Worm (Caenorhabditis elegans) whole organism, early embryonic: ENCODE measurements around the gene mboa-6.

Source experiments
- B0310.2 ChIP-seq: sonication (generic microtip); optimal IDR thresholded peaks from 2 replicates; lab custom pipeline; 2016; ENCODE audit warnings: mild to moderate bottlenecking, missing genetic modification characterization, missing compliant biosample characterization
- F13C5.2 ChIP-seq: sonication (generic microtip); optimal IDR thresholded peaks from 2 replicates; lab custom pipeline; 2017; ENCODE audit warnings: mild to moderate bottlenecking, missing genetic modification characterization, inconsistent platforms, missing compliant biosample characterization
- aly-1 ChIP-seq: sonication (generic microtip); optimal IDR thresholded peaks from 2 replicates; lab custom pipeline; 2016; ENCODE audit warnings: missing genetic modification characterization, missing compliant biosample characterization
- ama-1 ChIP-seq: fragments of 150-350 bp; optimal IDR thresholded peaks from 2 replicates; lab custom pipeline; 2014
- ceh-13 ChIP-seq: fragments of 200-800 bp; sonication (Bioruptor generic); optimal IDR thresholded peaks from 2 replicates; lab custom pipeline; 2018; ENCODE audit warnings: mild to moderate bottlenecking, missing genetic modification characterization, missing compliant biosample characterization
- ceh-36 ChIP-seq: sonication (generic microtip); optimal IDR thresholded peaks from 2 replicates; lab custom pipeline; 2016; ENCODE audit warnings: missing genetic modification characterization, inconsistent platforms, missing compliant biosample characterization
- ets-7 ChIP-seq: sonication (generic microtip); optimal IDR thresholded peaks from 2 replicates; lab custom pipeline; 2016; ENCODE audit warnings: missing genotype, missing genetic modification characterization, missing compliant biosample characterization
- flt-1 ChIP-seq: fragments of 200-800 bp; sonication (Bioruptor generic); IDR thresholded peaks from 2 replicates; pipeline ENCODE4 v1.3.6; 2022; ENCODE audit warnings: missing genetic modification characterization, missing compliant biosample characterization
- hmbx-1 ChIP-seq: sonication (generic microtip); optimal IDR thresholded peaks from 2 replicates; lab custom pipeline; 2016; ENCODE audit warnings: mild to moderate bottlenecking, missing genetic modification characterization, missing compliant biosample characterization
- hmg-4 ChIP-seq: fragments of 200-800 bp; sonication (Bioruptor generic); optimal IDR thresholded peaks from 2 replicates; lab custom pipeline; 2018; ENCODE audit warnings: mild to moderate bottlenecking, missing genetic modification characterization, missing compliant biosample characterization
- hnd-1 ChIP-seq: sonication (generic microtip); optimal IDR thresholded peaks from 2 replicates; lab custom pipeline; 2016; ENCODE audit warnings: missing genetic modification characterization, missing compliant biosample characterization
- pes-1 ChIP-seq: fragments of 200-800 bp; sonication (Bioruptor generic); IDR thresholded peaks from 2 replicates; pipeline ENCODE4 v1.3.6; 2022; ENCODE audit warnings: missing genetic modification reagents, missing genetic modification characterization, missing compliant biosample characterization
- scrt-1 ChIP-seq: fragments of 200-800 bp; sonication (Bioruptor generic); IDR thresholded peaks from 2 replicates; pipeline ENCODE4 v1.3.6; 2022; ENCODE audit warnings: missing genetic modification characterization, missing compliant biosample characterization
- sea-1 ChIP-seq: fragments of 200-800 bp; sonication (Bioruptor generic); conservative IDR thresholded peaks from 2 replicates; pipeline ENCODE4 v1.3.6; 2022; ENCODE audit warnings: missing genetic modification characterization, missing compliant biosample characterization
- tbx-11 ChIP-seq: fragments of 200-800 bp; sonication (Bioruptor generic); IDR thresholded peaks from 2 replicates; pipeline ENCODE4 v1.3.6; 2022; ENCODE audit warnings: missing genetic modification characterization, missing compliant biosample characterization
- tbx-37 ChIP-seq: fragments of 200-800 bp; sonication (Bioruptor generic); conservative IDR thresholded peaks from 2 replicates; pipeline ENCODE4 v1.3.6; 2022; ENCODE audit warnings: missing genetic modification reagents, missing genetic modification characterization, missing compliant biosample characterization
- tra-4 ChIP-seq: sonication (generic microtip); optimal IDR thresholded peaks from 2 replicates; lab custom pipeline; 2017; ENCODE audit warnings: missing genetic modification characterization, missing compliant biosample characterization

The mboa-6 gene

DNA sequence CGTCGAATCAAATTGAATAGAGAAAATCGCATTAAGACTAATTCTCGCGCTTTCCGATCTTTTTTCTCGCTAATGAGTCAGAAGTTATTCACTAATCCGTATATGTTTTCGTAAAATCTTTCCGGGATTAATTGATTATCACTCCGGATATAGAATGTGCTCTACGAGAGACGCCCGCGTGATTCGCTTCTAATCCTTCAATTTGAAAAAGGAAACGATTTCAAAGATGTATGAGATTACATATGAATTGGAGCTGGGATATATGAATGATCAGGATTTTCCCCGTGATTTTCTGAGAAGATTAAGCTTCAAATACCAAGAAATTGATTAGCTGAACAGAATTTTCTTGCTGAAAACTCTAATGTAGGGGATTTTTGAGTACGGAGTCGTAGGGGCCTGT is 39.2 kb downstream of the mboa-6 start:
- TF ChIP-seq hmbx-1 (tag; lab: Kevin White, UChicago) (no peak), ceh-36 (tag; lab: Kevin White, UChicago) (peak; percentile 53)

DNA sequence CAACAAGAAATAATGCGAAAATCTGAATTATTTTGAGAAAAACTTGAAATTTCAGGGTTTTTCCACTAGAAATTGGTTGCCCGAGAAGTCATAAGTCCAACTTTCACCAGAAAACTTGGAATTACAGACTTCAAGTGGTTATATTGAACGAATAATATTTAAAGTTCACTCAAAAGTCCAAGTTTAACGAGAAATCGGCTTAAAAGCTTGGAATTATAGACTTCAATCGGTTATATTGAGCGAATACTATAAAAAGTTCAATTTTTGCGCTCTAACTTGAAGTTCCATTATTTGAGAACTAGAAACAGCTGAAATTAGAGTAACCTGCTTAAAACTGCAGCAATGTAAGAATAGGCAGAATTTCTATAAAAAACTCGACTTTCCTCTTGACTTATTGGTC is 39.7 kb downstream of the mboa-6 start:
- TF ChIP-seq flt-1 (GFP tag; lab: Robert Waterston, UW) (no peak), aly-1 (no peak), scrt-1 (GFP tag; lab: Robert Waterston, UW) (no peak), B0310.2 (tag; lab: Kevin White, UChicago) (no peak), hmbx-1 (tag; lab: Kevin White, UChicago) (no peak), hmg-4 (no peak), ceh-36 (tag; lab: Kevin White, UChicago) (no peak), F13C5.2 (tag; lab: Kevin White, UChicago) (no peak), hnd-1 (tag; lab: Kevin White, UChicago) (no peak), ama-1 (no peak), pes-1 (GFP tag; lab: Robert Waterston, UW) (no peak), tbx-37 (GFP tag; lab: Robert Waterston, UW) (no peak), tra-4 (tag; lab: Kevin White, UChicago) (no peak), tbx-11 (no peak), ets-7 (tag; lab: Kevin White, UChicago) (no peak), sea-1 (no peak), ceh-13 (GFP tag; lab: Kevin White, UChicago) (no peak)

DNA sequence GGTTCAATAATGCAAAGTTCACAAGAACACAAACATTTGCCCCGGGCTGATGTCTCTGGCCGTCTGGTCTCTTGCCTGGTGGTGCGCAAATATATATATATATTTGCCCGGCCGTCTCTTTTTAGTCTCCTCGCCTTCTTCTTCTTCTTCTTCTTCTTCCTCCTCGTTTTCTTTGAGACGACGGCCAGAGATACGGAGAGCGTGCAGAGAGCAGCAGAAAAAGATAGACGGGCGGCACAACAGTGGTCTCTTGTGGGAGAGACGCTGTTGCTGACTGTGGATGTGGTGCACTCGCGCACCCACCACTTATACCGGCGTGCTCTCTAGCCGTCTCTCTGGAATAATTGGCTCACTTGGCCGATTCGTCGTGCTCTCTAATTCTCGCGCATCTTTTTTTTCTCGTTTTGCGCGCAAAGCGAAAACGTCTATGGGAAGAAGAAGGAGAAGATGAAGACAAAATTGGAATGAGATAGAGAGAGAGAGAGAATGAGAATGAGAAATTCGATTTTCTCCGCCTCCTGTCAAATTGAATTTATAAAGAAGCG is 40.5 kb downstream of the mboa-6 start:
- TF ChIP-seq hmg-4 (peak; percentile 82), flt-1 (GFP tag; lab: Robert Waterston, UW) (no peak), aly-1 (peak; percentile 26), sea-1 (no peak), pes-1 (GFP tag; lab: Robert Waterston, UW) (peak; percentile 49; the same call in 1 of the 2 replicates), F13C5.2 (tag; lab: Kevin White, UChicago) (peak; percentile 63), ceh-36 (tag; lab: Kevin White, UChicago) (peak; percentile 50), tbx-11 (0 out of 2 replicates have a peak, but pooled peaks have one; percentile 22), scrt-1 (GFP tag; lab: Robert Waterston, UW) (0 out of 2 replicates have a peak, but pooled peaks have one; percentile 17), tra-4 (tag; lab: Kevin White, UChicago) (no peak), ama-1 (no peak), B0310.2 (tag; lab: Kevin White, UChicago) (no peak), ets-7 (tag; lab: Kevin White, UChicago) (peak; percentile 45), ceh-13 (GFP tag; lab: Kevin White, UChicago) (no peak), hmbx-1 (tag; lab: Kevin White, UChicago) (no peak), tbx-37 (GFP tag; lab: Robert Waterston, UW) (no peak; the same call in 1 of the 2 replicates), hnd-1 (tag; lab: Kevin White, UChicago) (no peak)

DNA sequence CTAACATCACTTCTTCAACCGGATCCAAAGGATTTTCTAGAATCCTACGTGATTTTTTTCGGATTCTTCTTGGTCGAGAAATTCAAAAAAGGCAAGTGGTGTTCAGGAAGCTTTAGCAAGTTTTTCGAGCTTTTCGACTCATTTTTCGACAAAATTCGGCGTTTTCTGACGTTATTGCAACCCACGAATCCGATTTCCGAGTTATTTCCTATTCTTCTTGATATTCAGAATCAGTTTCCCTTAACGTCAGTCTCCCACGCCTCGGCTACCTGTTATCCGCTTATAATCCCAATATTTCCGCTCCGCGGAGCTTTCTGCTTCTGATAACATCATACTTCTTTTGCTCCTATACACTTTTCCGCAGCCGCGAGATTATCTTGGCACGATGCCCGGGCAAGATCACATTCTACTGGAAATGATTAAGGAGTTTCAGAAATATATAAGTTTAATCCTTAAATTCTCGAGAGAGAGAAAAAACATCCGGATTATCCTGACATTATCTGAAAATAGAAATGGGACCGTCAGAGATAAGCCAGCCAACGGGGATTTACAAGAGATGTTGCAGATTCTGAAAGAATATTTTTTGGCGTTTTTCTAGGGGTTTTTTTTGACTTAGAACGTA is 43.3 kb downstream of the mboa-6 start:
- TF ChIP-seq flt-1 (GFP tag; lab: Robert Waterston, UW) (no peak), pes-1 (GFP tag; lab: Robert Waterston, UW) (no peak), tra-4 (tag; lab: Kevin White, UChicago) (no peak), ceh-13 (GFP tag; lab: Kevin White, UChicago) (no peak), ceh-36 (tag; lab: Kevin White, UChicago) (peak; percentile 29)

DNA sequence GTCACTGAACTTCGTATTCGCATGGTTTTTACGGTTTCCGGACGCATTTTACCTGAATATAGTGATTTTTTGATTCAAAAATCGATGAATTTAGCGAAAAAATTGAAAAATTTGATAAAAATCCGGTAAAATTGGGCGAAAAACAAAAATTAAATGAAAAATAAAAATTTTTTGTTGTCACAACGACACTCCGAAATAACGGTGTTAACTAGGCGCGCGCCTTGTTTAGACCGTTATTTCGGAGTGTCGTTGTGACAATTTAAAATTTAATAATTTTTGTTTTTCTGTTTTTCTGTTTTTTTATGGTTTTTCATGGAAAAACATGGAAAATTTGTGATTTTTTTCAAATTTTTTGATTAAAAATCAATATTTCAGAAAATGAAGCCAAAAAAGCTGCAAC is 56.2 kb downstream of the mboa-6 start, which contains the start of the genes B0524.6 and pqn-41:
B0524.6 (minus strand) TSS at position 52 of the 400 bp plus-strand sequence.
pqn-41 (plus strand) TSS at position 370 of the 400 bp plus-strand sequence.
- TF ChIP-seq sea-1 (no peak), flt-1 (GFP tag; lab: Robert Waterston, UW) (no peak), B0310.2 (tag; lab: Kevin White, UChicago) (no peak), ceh-13 (GFP tag; lab: Kevin White, UChicago) (no peak), pes-1 (GFP tag; lab: Robert Waterston, UW) (no peak), ceh-36 (tag; lab: Kevin White, UChicago) (no peak)

DNA sequence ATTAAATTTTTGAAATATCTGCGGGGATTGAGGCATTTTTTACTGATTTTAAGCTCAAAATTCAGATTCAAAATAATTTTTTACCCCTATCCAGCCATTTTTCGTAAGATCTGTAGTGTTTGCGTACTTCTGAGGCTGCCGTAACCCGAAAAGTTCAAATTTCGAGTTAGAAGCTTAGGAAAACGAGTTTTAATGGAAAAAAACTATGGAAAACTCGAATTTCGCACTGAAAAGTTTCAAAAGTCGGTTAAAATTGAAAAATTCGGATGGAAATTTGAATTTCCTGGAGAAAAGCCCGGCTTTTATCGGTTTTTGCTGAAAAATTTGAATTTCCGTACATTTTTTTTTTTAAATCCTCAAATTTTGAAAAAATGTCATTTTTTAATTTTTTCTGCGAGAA is 57.8 kb downstream of the mboa-6 start:
- TF ChIP-seq tbx-11 (no peak), tbx-37 (GFP tag; lab: Robert Waterston, UW) (no peak), sea-1 (no peak), aly-1 (no peak), pes-1 (GFP tag; lab: Robert Waterston, UW) (no peak), hmg-4 (no peak), B0310.2 (tag; lab: Kevin White, UChicago) (no peak), F13C5.2 (tag; lab: Kevin White, UChicago) (no peak), scrt-1 (GFP tag; lab: Robert Waterston, UW) (no peak), ama-1 (no peak), ceh-13 (GFP tag; lab: Kevin White, UChicago) (no peak), ceh-36 (tag; lab: Kevin White, UChicago) (no peak), flt-1 (GFP tag; lab: Robert Waterston, UW) (no peak), hnd-1 (tag; lab: Kevin White, UChicago) (no peak), ets-7 (tag; lab: Kevin White, UChicago) (no peak), tra-4 (tag; lab: Kevin White, UChicago) (no peak), hmbx-1 (tag; lab: Kevin White, UChicago) (no peak)
